Worm (Caenorhabditis elegans): Measurements from ENCODE around the gene fbxa-29.

fbxa-29 gene

ce11 chrIII:1238704-1239103 lies 34.8 kb downstream of the fbxa-29 start, which contains the start of gene fbxa-61:
fbxa-61 (plus strand) TSS chrIII:1239048.
- TF ChIP-seq elt-1 (tag; optimal IDR thresholded peaks at IDR 0.05) (no peak), lin-39 (tag; optimal IDR thresholded peaks at IDR 0.05) (no peak), sma-9 (GFP tag; optimal IDR thresholded peaks at IDR 0.05) (peak; percentile 29), sma-9 (tag; optimal IDR thresholded peaks at IDR 0.05) (no peak), crh-2 (tag; optimal IDR thresholded peaks at IDR 0.05) (no peak)

ce11 chrIII:1231186-1231585 lies 42.3 kb downstream of the fbxa-29 start:
- no peak for TF ChIP-seq elt-1 (tag; optimal IDR thresholded peaks at IDR 0.05)
- no peak for TF ChIP-seq unc-62 (GFP tag; optimal IDR thresholded peaks at IDR 0.05)
- no peak for TF ChIP-seq nhr-23 (tag; optimal IDR thresholded peaks at IDR 0.05)
- TF ChIP-seq lin-13 (GFP tag; optimal IDR thresholded peaks at IDR 0.05), result no peak
- no peak for TF ChIP-seq peb-1 (tag; optimal IDR thresholded peaks at IDR 0.05)
- TF ChIP-seq snpc-4 (tag; optimal IDR thresholded peaks at IDR 0.05), result no peak
- no peak for TF ChIP-seq zag-1 (tag; optimal IDR thresholded peaks at IDR 0.05)
- no peak for TF ChIP-seq fos-1 (tag; optimal IDR thresholded peaks at IDR 0.05)
- no peak for TF ChIP-seq crh-2 (tag; optimal IDR thresholded peaks at IDR 0.05)
- TF ChIP-seq Y55F3AM.14 (GFP tag; optimal IDR thresholded peaks at IDR 0.05), result no peak

DNA sequence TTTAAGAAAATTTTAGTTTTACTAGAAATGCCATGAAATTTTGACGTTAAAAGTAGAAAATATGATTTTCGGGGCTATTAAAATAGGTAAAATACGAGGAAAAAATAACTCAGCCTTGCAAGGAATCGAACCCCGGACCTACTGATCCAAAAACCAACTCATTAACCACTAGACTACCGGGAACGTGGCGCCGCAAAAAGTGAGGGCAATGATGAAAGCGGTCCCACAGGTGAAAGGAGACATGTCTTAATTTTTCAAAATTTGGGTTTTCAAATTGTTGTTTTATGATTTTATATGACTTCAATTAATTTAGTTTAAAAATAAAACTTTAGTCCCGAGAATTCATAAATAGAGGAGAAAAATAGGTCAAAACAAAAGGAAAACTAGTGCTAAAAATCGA lies 42.8 kb downstream of the fbxa-29 start:
- TF ChIP-seq nhr-21 (tag; optimal IDR thresholded peaks at IDR 0.05) (no peak), elt-1 (tag; optimal IDR thresholded peaks at IDR 0.05) (no peak), ztf-4 (tag; optimal IDR thresholded peaks at IDR 0.05) (no peak), nhr-12 (tag; optimal IDR thresholded peaks at IDR 0.05) (no peak), mdl-1 (tag; optimal IDR thresholded peaks at IDR 0.05) (no peak), blmp-1 (tag; optimal IDR thresholded peaks at IDR 0.05; ENCODE audit: insufficient read depth) (no peak), nhr-23 (tag; optimal IDR thresholded peaks at IDR 0.05) (no peak), nhr-11 (tag; optimal IDR thresholded peaks at IDR 0.05) (no peak)

- TF ChIP-seq F13H6.1 (tag; optimal IDR thresholded peaks at IDR 0.05) (no peak), crh-2 (tag; optimal IDR thresholded peaks at IDR 0.05) (no peak), lin-39 (tag; optimal IDR thresholded peaks at IDR 0.05) (no peak), ceh-82 (tag; optimal IDR thresholded peaks at IDR 0.05) (no peak)
These were observed 43.3 kb downstream of the fbxa-29 start, which contains the start of gene pes-4 for ce11 chrIII:1230174-1230573. pes-4 (minus strand) TSS chrIII:1230274.

- TF ChIP-seq nhr-77 (tag; optimal IDR thresholded peaks at IDR 0.05), result no peak
- no peak for TF ChIP-seq aly-2 (tag; optimal IDR thresholded peaks at IDR 0.05)
- no peak for TF ChIP-seq nhr-23 (tag; optimal IDR thresholded peaks at IDR 0.05)
- TF ChIP-seq F13H6.1 (tag; optimal IDR thresholded peaks at IDR 0.05), result no peak
- TF ChIP-seq lin-11 (tag; optimal IDR thresholded peaks at IDR 0.05), result no peak
- TF ChIP-seq lsy-2 (tag; optimal IDR thresholded peaks at IDR 0.05), result no peak
- TF ChIP-seq mbf-1 (tag; optimal IDR thresholded peaks at IDR 0.05), result no peak
- TF ChIP-seq unc-62 (GFP tag; optimal IDR thresholded peaks at IDR 0.05), result no peak
- no peak for TF ChIP-seq ceh-82 (tag; optimal IDR thresholded peaks at IDR 0.05)
- TF ChIP-seq nhr-129 (tag; optimal IDR thresholded peaks at IDR 0.05), result no peak
These were observed 44.0 kb downstream of the fbxa-29 start for ce11 chrIII:1229510-1229909.

- TF ChIP-seq ztf-11 (tag; optimal IDR thresholded peaks at IDR 0.05) (no peak), mdl-1 (tag; optimal IDR thresholded peaks at IDR 0.05) (no peak), fos-1 (tag; optimal IDR thresholded peaks at IDR 0.05) (no peak), ztf-1 (GFP tag; conservative IDR thresholded peaks at IDR 0.05) (no peak), nhr-25 (tag; optimal IDR thresholded peaks at IDR 0.05) (no peak), zag-1 (tag; optimal IDR thresholded peaks at IDR 0.05) (no peak), mab-5 (tag; optimal IDR thresholded peaks at IDR 0.05) (no peak), skn-1 (tag; optimal IDR thresholded peaks at IDR 0.05) (no peak)
These were observed 44.9 kb downstream of the fbxa-29 start for ce11 chrIII:1228593-1228992.

DNA sequence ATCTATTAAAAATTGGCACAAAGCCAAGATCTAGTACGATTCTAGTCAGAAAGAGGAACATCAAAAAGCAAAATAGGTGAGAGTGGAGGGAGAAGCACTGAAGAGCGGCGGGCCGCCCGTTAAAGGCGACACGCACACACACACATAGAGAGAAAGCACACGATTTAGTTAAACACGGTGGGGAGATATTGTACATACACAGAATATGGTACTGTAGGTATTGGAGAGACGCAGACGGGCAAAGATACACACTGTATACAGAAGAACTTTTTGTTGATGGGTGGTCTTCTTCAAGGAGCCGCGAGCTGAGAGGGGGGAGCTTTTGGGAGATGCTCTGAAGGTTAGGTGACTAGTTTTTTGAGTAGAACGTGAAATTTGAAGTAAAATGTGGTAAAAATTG lies 47.2 kb downstream of the fbxa-29 start:
- no peak for TF ChIP-seq lin-11 (tag; optimal IDR thresholded peaks at IDR 0.05)
- no peak for TF ChIP-seq unc-55 (GFP tag; optimal IDR thresholded peaks at IDR 0.05)
- TF ChIP-seq F13H6.1 (tag; optimal IDR thresholded peaks at IDR 0.05), result peak; percentile 54
- TF ChIP-seq nhr-129 (tag; optimal IDR thresholded peaks at IDR 0.05), result peak; percentile 14
- TF ChIP-seq fos-1 (tag; optimal IDR thresholded peaks at IDR 0.05), result peak; percentile 34
- no peak for TF ChIP-seq mab-5 (tag; optimal IDR thresholded peaks at IDR 0.05)
- peak; percentile 24 for TF ChIP-seq sma-9 (GFP tag; optimal IDR thresholded peaks at IDR 0.05)
- no peak for TF ChIP-seq sma-9 (tag; optimal IDR thresholded peaks at IDR 0.05)

Measured in whole organism, L2 larva.